Worm (Caenorhabditis elegans) whole organism, young adult: ENCODE results near the gene srv-2.

Experiments used
- F23B12.7 ChIP-seq: sonication (generic microtip); optimal IDR thresholded peaks from 2 replicates; lab custom pipeline; 2017; ENCODE audit warnings: missing genetic modification characterization, mild to moderate bottlenecking, missing compliant biosample characterization, antibody characterized with exemption, moderate library complexity; ENCODE audit not compliant: insufficient read depth
- aptf-2 ChIP-seq: fragments of 200-800 bp; sonication (Bioruptor generic); conservative IDR thresholded peaks from 2 replicates; pipeline ENCODE4 v1.3.6; 2022; ENCODE audit warnings: missing genetic modification reagents, missing genetic modification characterization, missing compliant biosample characterization
- let-607 ChIP-seq, 2 experiments: fragments of 200-800 bp in 1 of 2; sonication (Bioruptor generic) in 1 of 2; sonication (generic microtip) in 1 of 2; optimal IDR thresholded peaks; 2 replicates each; lab custom pipeline; 2016 to 2018; ENCODE audit warnings: mild to moderate bottlenecking in 2 of 2, missing compliant biosample characterization in 2 of 2, missing genetic modification characterization in 2 of 2, moderate library complexity in 2 of 2, missing genotype in 1 of 2
- lin-40 ChIP-seq: sonication (generic microtip); optimal IDR thresholded peaks from 2 replicates; lab custom pipeline; 2016; ENCODE audit warnings: missing genetic modification characterization, mild to moderate bottlenecking, missing compliant biosample characterization, missing genotype, missing genetic modification reagents
- nhr-90 ChIP-seq: sonication (generic microtip); optimal IDR thresholded peaks from 2 replicates; lab custom pipeline; 2016; ENCODE audit warnings: missing genotype, mild to moderate bottlenecking, missing genetic modification characterization, missing compliant biosample characterization
- unc-62 ChIP-seq: fragments of 150-350 bp; optimal IDR thresholded peaks from 2 replicates; lab custom pipeline; 2014; ENCODE audit warnings: missing biosample characterization, missing genetic modification reagents, missing genetic modification characterization
- xnd-1 ChIP-seq: sonication (generic microtip); optimal IDR thresholded peaks from 2 replicates; lab custom pipeline; 2016; ENCODE audit warnings: missing genotype, missing genetic modification reagents, missing genetic modification characterization, missing compliant biosample characterization

DNA sequence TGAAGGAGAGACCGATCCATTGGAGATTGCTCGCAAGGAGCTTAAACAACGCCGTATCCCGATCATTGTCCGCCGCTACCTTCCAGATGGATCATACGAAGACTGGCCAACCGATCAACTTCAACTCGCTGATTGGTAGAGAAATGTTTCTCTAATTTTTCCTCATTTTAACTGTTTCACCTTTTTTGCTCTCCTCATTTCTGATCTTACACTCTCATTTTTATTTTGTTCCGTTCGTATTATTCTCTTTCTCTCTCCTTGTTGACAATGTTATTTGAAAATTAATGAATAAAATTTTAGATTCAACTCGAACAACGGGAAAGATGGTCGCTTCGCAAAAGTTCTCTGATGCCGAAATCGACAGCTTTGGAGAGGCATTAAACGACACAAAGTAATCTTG lies 22.4 kb downstream of the srv-2 start, which contains the start of gene dohh-1:
- TF ChIP-seq unc-62 (GFP tag; lab: Kevin White, UChicago), result no peak
- no peak for TF ChIP-seq aptf-2
- no peak for TF ChIP-seq let-607 (tag; optimal IDR thresholded peaks at IDR 0.05; lab: Kevin White, UChicago)
- no peak for TF ChIP-seq nhr-90 (tag; lab: Kevin White, UChicago)
- TF ChIP-seq F23B12.7, result no peak
- no peak for TF ChIP-seq lin-40
- no peak for TF ChIP-seq xnd-1 (tag; lab: Kevin White, UChicago)
